Worm (Caenorhabditis elegans) whole organism, young adult: Measurements from ENCODE around the gene srw-95.

ENCODE experiments used
- ama-1 ChIP-seq, 3 experiments: fragments of 150-350 bp in 1 of 3; sonication (generic microtip) in 2 of 3; optimal IDR thresholded peaks; 2 replicates each; lab custom pipeline; 2014 to 2018; ENCODE audit warnings: missing biosample characterization in 2 of 3, missing genetic modification characterization in 2 of 3, missing genetic modification reagents in 2 of 3
- ets-4 ChIP-seq: fragments of 200-800 bp; sonication (Bioruptor generic); optimal IDR thresholded peaks from 2 replicates; lab custom pipeline; 2018; ENCODE audit warnings: mild to moderate bottlenecking, missing genetic modification characterization, missing compliant biosample characterization
- gei-17 ChIP-seq: fragments of 200-800 bp; sonication (Bioruptor generic); optimal IDR thresholded peaks from 2 replicates; lab custom pipeline; 2018; ENCODE audit warnings: mild to moderate bottlenecking, missing genetic modification characterization, missing compliant biosample characterization
- let-607 ChIP-seq, 2 experiments: fragments of 200-800 bp in 1 of 2; sonication (Bioruptor generic) in 1 of 2; sonication (generic microtip) in 1 of 2; optimal IDR thresholded peaks; 2 replicates each; lab custom pipeline; 2016 to 2018; ENCODE audit warnings: mild to moderate bottlenecking in 2 of 2, missing compliant biosample characterization in 2 of 2, missing genetic modification characterization in 2 of 2, moderate library complexity in 2 of 2, missing genotype in 1 of 2
- mes-4 ChIP-seq: sonication (generic microtip); optimal IDR thresholded peaks from 2 replicates; lab custom pipeline; 2016; ENCODE audit warnings: missing genotype, missing genetic modification characterization, missing compliant biosample characterization
- nfya-2 ChIP-seq: fragments of 200-800 bp; sonication (Bioruptor generic); IDR thresholded peaks from 2 replicates; pipeline ENCODE4 v1.3.6; 2022; ENCODE audit warnings: missing genetic modification reagents, missing genetic modification characterization, missing compliant biosample characterization
- pha-4 ChIP-seq: fragments of 150-350 bp; sonication (generic microtip); optimal IDR thresholded peaks from 2 replicates; lab custom pipeline; 2014; ENCODE audit warnings: missing biosample characterization, missing genetic modification reagents, missing genetic modification characterization
- sea-2 ChIP-seq: fragments of 200-800 bp; sonication (Bioruptor generic); IDR thresholded peaks from 2 replicates; pipeline ENCODE4 v1.3.6; 2022; ENCODE audit warnings: missing genetic modification characterization, missing compliant biosample characterization
- unc-130 ChIP-seq: sonication (generic microtip); optimal IDR thresholded peaks from 2 replicates; lab custom pipeline; 2016; ENCODE audit warnings: missing genetic modification reagents, missing genetic modification characterization, missing compliant biosample characterization

ce11 chrIV:4799114-4799513, 12.8 kb upstream of the srw-95 start, which contains the start of gene eor-1:
- no peak for TF ChIP-seq gei-17 (GFP tag; lab: Kevin White, UChicago)
- no peak for TF ChIP-seq sea-2 (GFP tag; lab: Robert Waterston, UW)
- no peak for TF ChIP-seq pha-4 (tag; lab: Kevin White, UChicago)
- no peak for TF ChIP-seq ets-4 (GFP tag; lab: Kevin White, UChicago)
- TF ChIP-seq ama-1 (optimal IDR thresholded peaks at IDR 0.05; lab: Kevin White, UChicago) = no peak
- TF ChIP-seq ama-1 (GFP tag; optimal IDR thresholded peaks at IDR 0.05; lab: Kevin White, UChicago) = peak in 1 of 2 experiments; percentile 44
- no peak for TF ChIP-seq let-607 (tag; optimal IDR thresholded peaks at IDR 0.05; lab: Kevin White, UChicago)
- TF ChIP-seq mes-4 (tag; lab: Kevin White, UChicago) = no peak
- no peak for TF ChIP-seq unc-130 (GFP tag; lab: Kevin White, UChicago)
- no peak for TF ChIP-seq nfya-2 (GFP tag; lab: Robert Waterston, UW)
